Worm (Caenorhabditis elegans) whole organism, mixed stage, embryonic: ENCODE measurements around the gene T07D3.9.

Experiments
- elt-1 ChIP-seq: sonication (generic microtip); optimal IDR thresholded peaks from 2 replicates; lab custom pipeline; 2017; ENCODE audit warnings: missing genetic modification characterization, mild to moderate bottlenecking, missing compliant biosample characterization, antibody characterized with exemption, moderate library complexity, borderline replicate concordance; ENCODE audit not compliant: insufficient read depth
- elt-3 ChIP-seq: fragments of 150-350 bp; optimal IDR thresholded peaks from 2 replicates; lab custom pipeline; 2014; ENCODE audit warnings: missing biosample characterization, missing genetic modification characterization
- hlh-1 ChIP-seq: fragments of 150-350 bp; optimal IDR thresholded peaks from 2 replicates; lab custom pipeline; 2014; ENCODE audit warnings: missing biosample characterization, missing genetic modification reagents, missing genetic modification characterization
- lin-13 ChIP-seq: fragments of 150-350 bp; optimal IDR thresholded peaks from 2 replicates; lab custom pipeline; 2014; ENCODE audit warnings: missing biosample characterization, missing genetic modification characterization
- lsy-2 ChIP-seq: fragments of 150-350 bp; optimal IDR thresholded peaks from 2 replicates; lab custom pipeline; 2014; ENCODE audit warnings: missing biosample characterization, missing genetic modification characterization
- mep-1 ChIP-seq: fragments of 150-350 bp; optimal IDR thresholded peaks from 2 replicates; lab custom pipeline; 2017; ENCODE audit warnings: missing biosample characterization, missing genetic modification reagents, missing genetic modification characterization, inconsistent platforms
- nhr-237 ChIP-seq: fragments of 150-350 bp; optimal IDR thresholded peaks from 2 replicates; lab custom pipeline; 2014; ENCODE audit warnings: missing biosample characterization, missing genetic modification characterization
- nhr-76 ChIP-seq: sonication (generic microtip); optimal IDR thresholded peaks from 2 replicates; lab custom pipeline; 2017; ENCODE audit warnings: missing biosample characterization, missing genetic modification characterization
- pha-4 ChIP-seq: fragments of 150-350 bp; optimal IDR thresholded peaks from 2 replicates; lab custom pipeline; 2018; ENCODE audit warnings: missing biosample characterization, missing genetic modification reagents, missing genetic modification characterization
- sptf-1 ChIP-seq: sonication (generic microtip); optimal IDR thresholded peaks from 2 replicates; lab custom pipeline; 2017; ENCODE audit warnings: mild to moderate bottlenecking, missing genetic modification characterization, moderate library complexity, missing compliant biosample characterization
- unc-39 ChIP-seq: fragments of 150-350 bp; optimal IDR thresholded peaks from 2 replicates; lab custom pipeline; 2014; ENCODE audit warnings: missing biosample characterization, missing genetic modification characterization
- unc-62 ChIP-seq: fragments of 150-350 bp; optimal IDR thresholded peaks from 2 replicates; lab custom pipeline; 2014; ENCODE audit warnings: missing biosample characterization, missing genetic modification reagents, missing genetic modification characterization

DNA sequence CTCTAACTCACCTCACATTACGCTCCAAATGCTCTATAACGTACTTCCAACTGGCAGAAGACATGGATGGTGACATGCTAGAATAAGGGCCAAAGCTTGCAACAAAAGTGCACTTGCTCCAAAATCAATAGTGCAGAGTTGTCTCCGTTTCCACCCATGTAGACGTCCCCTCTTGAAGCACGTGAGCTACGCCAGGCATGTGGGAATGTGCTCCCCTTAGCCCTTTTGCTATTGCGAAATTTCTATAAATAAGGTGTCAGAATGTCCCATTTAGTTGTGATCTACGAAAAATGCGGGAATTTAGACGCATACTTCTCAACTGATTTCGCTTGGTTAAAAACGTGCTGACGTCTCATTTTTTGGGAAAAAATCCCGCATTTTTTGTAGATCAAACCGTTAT lies 49.7 kb upstream of the T07D3.9 start:
- TF ChIP-seq pha-4 (tag; lab: Kevin White, UChicago): no peak
- no peak for TF ChIP-seq lin-13 (tag; lab: Kevin White, UChicago)
- TF ChIP-seq lsy-2 (tag; lab: Kevin White, UChicago): no peak
- no peak for TF ChIP-seq hlh-1 (tag; lab: Kevin White, UChicago)
- no peak for TF ChIP-seq unc-62 (GFP tag; lab: Kevin White, UChicago)
- no peak for TF ChIP-seq nhr-237 (tag; lab: Kevin White, UChicago)
- TF ChIP-seq mep-1 (tag; lab: Kevin White, UChicago): no peak
- no peak for TF ChIP-seq sptf-1 (tag; lab: Kevin White, UChicago)
- TF ChIP-seq nhr-76 (tag; lab: Kevin White, UChicago): no peak
- no peak for TF ChIP-seq elt-3 (tag; lab: Kevin White, UChicago)
- TF ChIP-seq elt-1 (tag; lab: Kevin White, UChicago): no peak
- TF ChIP-seq unc-39 (tag; lab: Kevin White, UChicago): no peak
